Fruit fly (Drosophila melanogaster): Measurements from ENCODE around the gene CG11686.

DNA sequence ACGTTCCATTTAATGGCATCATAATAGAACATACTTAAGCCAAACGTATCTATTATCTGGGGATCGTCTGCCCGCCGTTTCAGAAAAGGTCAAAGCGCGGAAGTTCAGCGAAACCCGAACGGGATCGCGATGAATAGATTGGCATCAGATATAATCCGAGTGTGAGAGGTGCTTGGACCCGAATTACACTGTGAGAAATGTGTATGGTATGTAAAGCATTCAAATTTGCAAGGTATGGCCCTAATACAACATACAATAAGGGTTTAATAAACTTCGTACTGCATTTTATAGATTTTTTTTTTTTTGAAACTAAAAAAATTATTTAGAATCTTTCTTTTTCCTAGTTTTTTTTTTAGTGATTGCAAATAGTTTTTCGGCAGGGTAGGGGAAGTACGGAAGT lies 41.4 kb upstream of the CG11686 start:
- TF ChIP-seq CG2889 (GFP tag; IDR thresholded peaks at IDR 0.05) = no peak
- TF ChIP-seq CG9215 (GFP tag; IDR thresholded peaks at IDR 0.05) = no peak; the same call in 1 of the 2 replicates
- TF ChIP-seq CkIIα-i1 (GFP tag; IDR thresholded peaks at IDR 0.05) = no peak
- no peak for TF ChIP-seq CG10462 (GFP tag; optimal IDR thresholded peaks at IDR 0.05)
- TF ChIP-seq mam (GFP tag; optimal IDR thresholded peaks at IDR 0.05) = no peak
- no peak for TF ChIP-seq CG10431 (GFP tag; optimal IDR thresholded peaks at IDR 0.05)
- TF ChIP-seq stwl (tag; optimal IDR thresholded peaks at IDR 0.05) = no peak
- TF ChIP-seq Hsf (GFP tag; optimal IDR thresholded peaks at IDR 0.05) = no peak
- no peak for TF ChIP-seq kah (GFP tag; optimal IDR thresholded peaks at IDR 0.05)
- no peak for TF ChIP-seq fru (optimal IDR thresholded peaks at IDR 0.05)
- no peak for TF ChIP-seq CG11723 (GFP tag; optimal IDR thresholded peaks at IDR 0.05)
- no peak for TF ChIP-seq tgo (GFP tag; IDR thresholded peaks at IDR 0.05)
- TF ChIP-seq CG8388 (GFP tag; optimal IDR thresholded peaks at IDR 0.05) = no peak

Data from whole organism, embryonic.